Worm (Caenorhabditis elegans) whole organism, mixed stage, embryonic: ENCODE results near the gene K08F9.4.
"Not testable (repeated sequence)": the region's sequence is repeated elsewhere in the genome, so short reads cannot be mapped to it uniquely, and the experiment has no call there.

Experiments
- bed-3 ChIP-seq: fragments of 200-800 bp; sonication (Bioruptor generic); optimal IDR thresholded peaks from 3 replicates; lab custom pipeline; 2018; ENCODE audit warnings: mild to moderate bottlenecking, missing genetic modification characterization, moderate library complexity, missing compliant biosample characterization
- blmp-1 ChIP-seq: fragments of 150-350 bp; optimal IDR thresholded peaks from 2 replicates; lab custom pipeline; 2014; ENCODE audit warnings: missing biosample characterization, missing genetic modification characterization
- ceh-39 ChIP-seq: fragments of 150-350 bp; optimal IDR thresholded peaks from 2 replicates; lab custom pipeline; 2014; ENCODE audit warnings: missing biosample characterization, missing genetic modification characterization
- ceh-83 ChIP-seq: fragments of 200-800 bp; sonication (Bioruptor generic); optimal IDR thresholded peaks from 2 replicates; lab custom pipeline; 2018; ENCODE audit warnings: mild to moderate bottlenecking, missing genetic modification characterization, missing compliant biosample characterization
- ces-1 ChIP-seq: fragments of 150-350 bp; optimal IDR thresholded peaks from 2 replicates; lab custom pipeline; 2014; ENCODE audit warnings: missing biosample characterization, missing genetic modification reagents, missing genetic modification characterization
- cnd-1 ChIP-seq: fragments of 200-800 bp; sonication (Bioruptor generic); optimal IDR thresholded peaks from 2 replicates; lab custom pipeline; 2018; ENCODE audit warnings: mild to moderate bottlenecking, missing genetic modification characterization, missing compliant biosample characterization
- drap-1 ChIP-seq: fragments of 200-800 bp; sonication (Bioruptor generic); optimal IDR thresholded peaks from 3 replicates; lab custom pipeline; 2018; ENCODE audit warnings: mild to moderate bottlenecking, missing genetic modification characterization, missing compliant biosample characterization
- elt-1 ChIP-seq: sonication (generic microtip); optimal IDR thresholded peaks from 2 replicates; lab custom pipeline; 2017; ENCODE audit warnings: missing genetic modification characterization, mild to moderate bottlenecking, missing compliant biosample characterization, antibody characterized with exemption, moderate library complexity, borderline replicate concordance; ENCODE audit not compliant: insufficient read depth
- elt-3 ChIP-seq: fragments of 150-350 bp; optimal IDR thresholded peaks from 2 replicates; lab custom pipeline; 2014; ENCODE audit warnings: missing biosample characterization, missing genetic modification characterization
- flh-1 ChIP-seq: fragments of 200-800 bp; sonication (Bioruptor generic); optimal IDR thresholded peaks from 2 replicates; lab custom pipeline; 2018; ENCODE audit warnings: mild to moderate bottlenecking, missing genetic modification characterization, moderate library complexity, missing compliant biosample characterization
- ham-2 ChIP-seq: fragments of 200-800 bp; sonication (Bioruptor generic); optimal IDR thresholded peaks from 2 replicates; lab custom pipeline; 2018; ENCODE audit warnings: mild to moderate bottlenecking, missing genetic modification characterization, missing compliant biosample characterization
- hlh-1 ChIP-seq: fragments of 150-350 bp; optimal IDR thresholded peaks from 2 replicates; lab custom pipeline; 2014; ENCODE audit warnings: missing biosample characterization, missing genetic modification reagents, missing genetic modification characterization
- lin-13 ChIP-seq: fragments of 150-350 bp; optimal IDR thresholded peaks from 2 replicates; lab custom pipeline; 2014; ENCODE audit warnings: missing biosample characterization, missing genetic modification characterization
- lin-32 ChIP-seq: fragments of 200-800 bp; sonication (Bioruptor generic); optimal IDR thresholded peaks from 2 replicates; lab custom pipeline; 2018; ENCODE audit warnings: mild to moderate bottlenecking, missing genetic modification characterization, missing compliant biosample characterization
- lsy-2 ChIP-seq: fragments of 150-350 bp; optimal IDR thresholded peaks from 2 replicates; lab custom pipeline; 2014; ENCODE audit warnings: missing biosample characterization, missing genetic modification characterization
- mab-5 ChIP-seq: fragments of 150-350 bp; optimal IDR thresholded peaks from 2 replicates; lab custom pipeline; 2014; ENCODE audit warnings: missing biosample characterization, missing genetic modification characterization
- mep-1 ChIP-seq: fragments of 150-350 bp; optimal IDR thresholded peaks from 2 replicates; lab custom pipeline; 2017; ENCODE audit warnings: missing biosample characterization, missing genetic modification reagents, missing genetic modification characterization, inconsistent platforms
- nhr-12 ChIP-seq: fragments of 150-350 bp; optimal IDR thresholded peaks from 2 replicates; lab custom pipeline; 2014; ENCODE audit warnings: missing biosample characterization, missing genetic modification characterization
- nhr-2 ChIP-seq: fragments of 150-350 bp; optimal IDR thresholded peaks from 2 replicates; lab custom pipeline; 2014; ENCODE audit warnings: missing biosample characterization, missing genetic modification characterization
- nhr-237 ChIP-seq: fragments of 150-350 bp; optimal IDR thresholded peaks from 2 replicates; lab custom pipeline; 2014; ENCODE audit warnings: missing biosample characterization, missing genetic modification characterization
- nhr-28 ChIP-seq: fragments of 150-350 bp; optimal IDR thresholded peaks from 2 replicates; lab custom pipeline; 2014; ENCODE audit warnings: missing biosample characterization, missing genetic modification characterization
- nhr-76 ChIP-seq: sonication (generic microtip); optimal IDR thresholded peaks from 2 replicates; lab custom pipeline; 2017; ENCODE audit warnings: missing biosample characterization, missing genetic modification characterization
- pha-4 ChIP-seq: fragments of 150-350 bp; optimal IDR thresholded peaks from 2 replicates; lab custom pipeline; 2018; ENCODE audit warnings: missing biosample characterization, missing genetic modification reagents, missing genetic modification characterization
- sem-2 ChIP-seq: fragments of 200-800 bp; sonication (Bioruptor generic); optimal IDR thresholded peaks from 2 replicates; lab custom pipeline; 2018; ENCODE audit warnings: mild to moderate bottlenecking, missing genetic modification characterization, missing compliant biosample characterization
- tbx-8 ChIP-seq: fragments of 200-800 bp; sonication (Bioruptor generic); optimal IDR thresholded peaks from 2 replicates; lab custom pipeline; 2018; ENCODE audit warnings: mild to moderate bottlenecking, missing genetic modification characterization, moderate library complexity, missing compliant biosample characterization
- unc-120 ChIP-seq: sonication (generic microtip); optimal IDR thresholded peaks from 2 replicates; lab custom pipeline; 2017; ENCODE audit warnings: missing genetic modification characterization, missing compliant biosample characterization; ENCODE audit not compliant: poor library complexity, severe bottlenecking
- unc-39 ChIP-seq: fragments of 150-350 bp; optimal IDR thresholded peaks from 2 replicates; lab custom pipeline; 2014; ENCODE audit warnings: missing biosample characterization, missing genetic modification characterization
- unc-62 ChIP-seq: fragments of 150-350 bp; optimal IDR thresholded peaks from 2 replicates; lab custom pipeline; 2014; ENCODE audit warnings: missing biosample characterization, missing genetic modification reagents, missing genetic modification characterization
- zip-8 ChIP-seq: fragments of 150-350 bp; optimal IDR thresholded peaks from 2 replicates; lab custom pipeline; 2014; ENCODE audit warnings: missing biosample characterization, missing genetic modification characterization
- ztf-11 ChIP-seq: fragments of 150-350 bp; optimal IDR thresholded peaks from 2 replicates; lab custom pipeline; 2014; ENCODE audit warnings: missing biosample characterization, missing genetic modification characterization

K08F9.4 gene

DNA sequence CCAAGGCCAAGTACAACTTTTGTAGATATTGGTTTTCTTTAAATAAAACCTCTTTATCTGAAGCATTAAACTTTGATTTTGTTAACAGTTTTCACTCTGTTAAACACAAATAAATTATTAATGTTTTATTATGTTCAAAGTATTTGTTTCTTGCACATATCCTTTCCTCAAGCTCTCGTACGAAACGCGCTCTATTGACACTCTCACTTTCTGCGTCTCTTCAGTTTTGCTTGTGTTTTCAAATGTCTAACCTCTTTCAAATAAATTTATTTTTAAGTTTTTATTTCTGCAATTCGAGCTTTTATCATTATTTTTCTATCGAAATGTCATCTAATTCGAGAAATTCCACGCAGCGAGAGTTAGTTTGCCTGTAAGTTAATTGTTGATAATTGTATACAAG is at the start of gene K08F9.4:
K08F9.4 (plus strand) TSS at position 222 of the 400 bp plus-strand sequence.
- TF ChIP-seq hlh-1 (tag; lab: Kevin White, UChicago), result peak; percentile 2
- peak; percentile 63 for TF ChIP-seq mep-1 (tag; lab: Kevin White, UChicago)
- peak; percentile 73 for TF ChIP-seq pha-4 (tag; lab: Kevin White, UChicago)
- no peak for TF ChIP-seq zip-8 (tag; lab: Kevin White, UChicago)
- TF ChIP-seq mab-5 (tag; lab: Kevin White, UChicago), result no peak
- TF ChIP-seq blmp-1 (tag; lab: Kevin White, UChicago), result peak; percentile 98
- TF ChIP-seq lsy-2 (tag; lab: Kevin White, UChicago), result peak; percentile 55
- TF ChIP-seq ces-1 (GFP tag; lab: Kevin White, UChicago), result peak; percentile 59
- no peak for TF ChIP-seq ceh-39
- TF ChIP-seq drap-1 (GFP tag; lab: Kevin White, UChicago), result no peak

DNA sequence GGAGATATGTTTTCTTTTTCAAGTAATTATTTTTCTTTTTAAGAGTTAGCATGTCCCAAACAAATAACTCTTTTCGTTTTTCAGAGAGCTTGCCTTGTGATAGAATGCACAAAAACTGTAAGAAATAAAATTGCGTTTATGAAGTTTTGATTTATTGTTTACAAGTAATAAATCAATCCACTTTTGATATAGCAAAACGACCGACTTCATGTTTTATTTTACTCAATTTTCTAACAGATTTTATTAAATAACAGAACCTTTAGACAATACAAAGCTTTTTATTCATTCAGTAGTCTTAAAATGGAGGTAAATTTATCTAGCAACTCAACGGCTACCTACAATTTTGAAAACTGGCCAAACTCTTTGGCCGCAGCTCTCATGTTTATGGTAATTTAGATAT is 49.1 kb upstream of the K08F9.4 start, which contains the start of gene srx-78:
srx-78 (plus strand) TSS at position 301 of the 400 bp plus-strand sequence.
- TF ChIP-seq ceh-83 (GFP tag; lab: Kevin White, UChicago) (no peak), cnd-1 (tag; lab: Kevin White, UChicago) (no peak), lin-13 (tag; lab: Kevin White, UChicago) (no peak), mab-5 (tag; lab: Kevin White, UChicago) (no peak), hlh-1 (tag; lab: Kevin White, UChicago) (no peak), lsy-2 (tag; lab: Kevin White, UChicago) (no peak), nhr-237 (tag; lab: Kevin White, UChicago) (no peak), bed-3 (GFP tag; lab: Kevin White, UChicago) (no peak), elt-1 (tag; lab: Kevin White, UChicago) (no peak), nhr-12 (tag; lab: Kevin White, UChicago) (no peak), lin-32 (GFP tag; lab: Kevin White, UChicago) (no peak), ceh-39 (no peak), elt-3 (tag; lab: Kevin White, UChicago) (no peak), nhr-2 (tag; lab: Kevin White, UChicago) (no peak), tbx-8 (GFP tag; lab: Kevin White, UChicago) (no peak), nhr-28 (tag; lab: Kevin White, UChicago) (no peak), ces-1 (GFP tag; lab: Kevin White, UChicago) (no peak), zip-8 (tag; lab: Kevin White, UChicago) (no peak), ztf-11 (tag; lab: Kevin White, UChicago) (no peak), drap-1 (GFP tag; lab: Kevin White, UChicago) (no peak)

DNA sequence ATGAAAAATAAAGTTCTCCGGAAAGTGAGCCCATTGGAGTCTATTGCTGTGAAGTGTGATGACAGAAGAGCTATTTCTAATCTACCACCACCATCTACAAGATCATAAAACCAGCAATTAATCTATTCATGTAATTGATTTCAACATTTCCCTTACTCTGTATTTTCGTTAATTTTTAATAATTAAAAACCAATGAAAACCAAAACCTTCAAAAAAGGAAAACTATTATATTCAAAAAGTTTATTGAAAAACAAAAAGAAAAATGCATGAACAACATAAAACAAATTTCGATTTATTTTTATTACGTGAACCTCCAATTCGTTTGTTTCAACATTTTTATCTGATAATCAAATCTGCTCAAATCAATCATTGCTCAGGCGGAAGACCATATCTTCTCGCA is 44.4 kb upstream of the K08F9.4 start, which contains the start of gene C01G10.1:
C01G10.1 (plus strand) TSS at position 301 of the 400 bp plus-strand sequence.
- TF ChIP-seq unc-62 (GFP tag; lab: Kevin White, UChicago) (no peak), elt-1 (tag; lab: Kevin White, UChicago) (peak; percentile 7)

DNA sequence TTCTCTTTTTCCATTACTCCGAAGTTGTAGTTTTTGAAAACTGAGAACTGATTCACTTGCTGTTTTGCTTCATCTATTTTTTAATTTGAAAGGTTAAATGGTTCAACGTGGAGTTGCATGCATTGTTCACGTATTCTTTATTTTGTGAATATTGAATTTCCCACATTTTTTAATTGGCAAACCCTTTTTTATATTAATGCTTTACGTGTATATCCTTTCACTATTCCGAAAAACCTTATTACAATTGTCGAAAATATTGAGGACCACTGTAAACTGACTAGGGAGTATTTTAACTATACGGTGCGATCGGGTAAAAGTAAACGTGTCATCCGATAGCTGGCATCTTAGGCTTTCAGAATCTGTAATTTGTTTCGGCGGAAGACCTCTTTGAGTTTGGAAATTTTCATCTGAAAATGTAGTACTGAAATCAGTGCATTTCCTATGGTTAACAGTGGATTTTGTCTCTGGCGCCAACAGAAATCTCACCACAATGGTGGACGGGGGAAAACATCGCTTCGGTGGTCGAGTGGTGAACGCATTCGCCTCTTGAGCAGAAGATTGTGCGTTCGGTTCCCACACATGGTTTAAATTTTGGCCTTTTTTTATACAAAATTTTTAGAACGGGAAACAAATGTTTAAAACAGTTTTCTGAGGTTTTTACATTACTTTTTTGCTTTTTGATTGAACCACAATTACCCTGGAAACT is 37.8 kb upstream of the K08F9.4 start, which contains the start of gene C01G10.14:
C01G10.14 (minus strand) TSS at position 51 of the 706 bp plus-strand sequence.
- TF ChIP-seq drap-1 (GFP tag; lab: Kevin White, UChicago); flh-1 (GFP tag; lab: Kevin White, UChicago); ceh-39: not testable (repeated sequence)
- TF ChIP-seq, all 35 proteins: peak for 0; not testable (repeated sequence) for 35

DNA sequence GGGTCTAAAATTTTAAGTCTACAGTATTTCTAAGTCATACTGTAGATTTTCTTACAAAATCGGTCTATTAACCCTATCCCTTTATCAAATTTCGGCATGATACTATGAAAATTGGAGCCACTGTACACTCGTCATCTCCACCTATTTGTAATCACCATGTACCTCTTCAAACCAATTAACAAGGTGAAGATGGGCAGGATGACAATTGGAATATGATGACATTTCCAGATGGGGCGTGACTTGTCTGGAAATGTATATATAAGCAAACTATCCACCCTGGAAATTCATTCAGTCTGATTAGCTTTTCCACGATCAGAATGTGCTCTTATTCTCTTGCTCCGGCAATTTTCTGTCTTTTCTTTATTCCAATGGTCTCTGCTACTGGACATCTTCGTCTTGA is 34.6 kb upstream of the K08F9.4 start, which contains the start of gene Y75B12A.2:
Y75B12A.2 (plus strand) TSS at position 301 of the 400 bp plus-strand sequence.
- TF ChIP-seq ceh-83 (GFP tag; lab: Kevin White, UChicago) (no peak), mab-5 (tag; lab: Kevin White, UChicago) (no peak), bed-3 (GFP tag; lab: Kevin White, UChicago) (no peak), nhr-237 (tag; lab: Kevin White, UChicago) (no peak), drap-1 (GFP tag; lab: Kevin White, UChicago) (no peak), ceh-39 (no peak), nhr-76 (no peak), ces-1 (GFP tag; lab: Kevin White, UChicago) (no peak)

DNA sequence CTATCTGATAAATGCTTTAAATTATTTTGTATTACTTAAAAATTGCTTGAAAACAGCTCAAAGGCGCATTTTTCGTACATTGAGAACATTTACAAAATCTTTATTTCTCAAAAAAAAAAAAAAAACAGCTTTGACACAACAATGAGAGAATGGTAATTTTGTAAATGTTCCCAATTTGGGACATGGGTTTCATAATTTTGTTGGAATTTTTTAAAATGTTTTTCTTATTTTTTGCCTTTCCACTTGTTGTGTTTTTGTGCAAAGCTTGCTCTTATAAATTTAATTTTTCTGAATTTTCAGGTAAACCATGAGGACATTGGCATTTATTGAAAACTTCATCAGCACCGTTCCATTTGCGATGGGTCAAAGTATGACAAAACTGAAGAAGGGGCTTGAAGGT is 32.2 kb upstream of the K08F9.4 start, which contains the start of gene T01G5.7:
T01G5.7 (plus strand) TSS at position 301 of the 400 bp plus-strand sequence.
- TF ChIP-seq nhr-28 (tag; lab: Kevin White, UChicago) (no peak), sem-2 (GFP tag; lab: Kevin White, UChicago) (no peak), unc-39 (tag; lab: Kevin White, UChicago) (no peak), zip-8 (tag; lab: Kevin White, UChicago) (no peak), unc-120 (tag; lab: Kevin White, UChicago) (no peak), ham-2 (GFP tag; lab: Kevin White, UChicago) (no peak), mep-1 (tag; lab: Kevin White, UChicago) (no peak)
